Worm (Caenorhabditis elegans) whole organism, L3 larva: Measurements from ENCODE around the gene F56D6.12.

Source experiments
- unc-39 ChIP-seq: sonication (generic microtip); optimal IDR thresholded peaks from 4 replicates; lab custom pipeline; 2017; ENCODE audit warnings: missing biosample characterization, missing genetic modification characterization
- zag-1 ChIP-seq: fragments of 150-350 bp; optimal IDR thresholded peaks from 2 replicates; lab custom pipeline; 2014; ENCODE audit warnings: missing biosample characterization, missing genetic modification characterization

DNA sequence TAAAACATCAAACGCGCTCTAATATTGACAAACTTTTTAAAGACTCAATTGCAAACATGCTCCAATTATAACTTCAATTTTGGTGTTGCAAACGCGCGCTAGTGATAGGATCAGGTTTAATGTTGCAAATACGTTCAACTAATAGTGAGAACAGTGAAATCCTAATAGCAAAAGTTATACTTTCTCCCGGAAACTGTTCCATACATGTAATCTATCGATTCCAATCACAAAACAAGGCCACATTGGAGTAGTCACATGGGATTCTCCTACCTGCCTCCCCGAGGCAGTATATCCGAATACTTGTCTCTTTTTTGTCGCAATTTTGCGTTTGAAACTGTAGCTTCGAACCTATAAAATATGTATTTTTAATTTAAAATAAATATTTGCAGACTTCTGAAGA lies 38.1 kb upstream of the F56D6.12 start:
- TF ChIP-seq unc-39 (tag; lab: Kevin White, UChicago): no peak
- no peak for TF ChIP-seq zag-1
